Worm (Caenorhabditis elegans) whole organism, L1 larva: ENCODE results near the gene sel-7.

Source experiments
- nhr-77 ChIP-seq: fragments of 150-350 bp; optimal IDR thresholded peaks from 2 replicates; lab custom pipeline; 2014; ENCODE audit warnings: missing biosample characterization, missing genetic modification characterization
- pax-3 ChIP-seq: fragments of 200-800 bp; sonication (Bioruptor generic); optimal IDR thresholded peaks from 2 replicates; lab custom pipeline; 2018; ENCODE audit warnings: mild to moderate bottlenecking, missing genetic modification characterization, moderate library complexity, missing compliant biosample characterization
- skn-1 ChIP-seq: fragments of 150-350 bp; optimal IDR thresholded peaks from 2 replicates; lab custom pipeline; 2014; ENCODE audit warnings: missing biosample characterization, missing genetic modification characterization
- snu-23 ChIP-seq: sonication (generic microtip); optimal IDR thresholded peaks from 2 replicates; lab custom pipeline; 2016; ENCODE audit warnings: missing genetic modification characterization, missing compliant biosample characterization
- sptf-1 ChIP-seq: fragments of 150-350 bp; optimal IDR thresholded peaks from 2 replicates; lab custom pipeline; 2014; ENCODE audit warnings: missing biosample characterization, missing genetic modification characterization
- ztf-4 ChIP-seq: fragments of 150-350 bp; optimal IDR thresholded peaks from 2 replicates; lab custom pipeline; 2014; ENCODE audit warnings: missing biosample characterization, missing genetic modification characterization

DNA sequence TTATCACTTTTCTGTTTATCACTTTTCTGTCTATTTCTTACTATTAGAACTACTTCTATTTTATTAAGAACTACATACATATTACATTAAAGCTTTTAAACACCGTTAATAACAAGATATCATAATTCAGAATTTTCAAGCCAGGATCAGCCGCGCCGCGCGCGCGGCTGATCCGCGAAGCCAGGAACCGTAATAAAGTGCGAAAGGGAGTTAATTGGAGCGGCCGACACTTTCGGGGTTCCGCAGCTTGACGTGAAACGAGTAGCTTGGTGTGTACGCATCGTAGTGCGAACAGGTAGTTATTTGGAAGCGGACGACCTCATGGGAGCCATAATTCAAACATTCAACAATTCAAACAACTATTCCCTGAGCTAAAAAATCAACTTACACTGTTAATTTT lies 14.8 kb upstream of the sel-7 start:
- TF ChIP-seq ztf-4 (tag; lab: Kevin White, UChicago) (no peak), pax-3 (tag; lab: Kevin White, UChicago) (no peak), nhr-77 (tag; lab: Kevin White, UChicago) (no peak), snu-23 (GFP tag; lab: Kevin White, UChicago) (no peak), sptf-1 (no peak), skn-1 (tag; lab: Kevin White, UChicago) (no peak)
